Fruit fly (Drosophila melanogaster) whole organism, embryonic: Measurements from ENCODE around the gene Hrd3.

Experiments
- ATbp ChIP-seq: fragments of 200-800 bp; sonication (Bioruptor generic); optimal IDR thresholded peaks from 2 replicates; lab custom pipeline; 2017; ENCODE audit warnings: missing biosample characterization, mild to moderate bottlenecking, missing genetic modification characterization, missing genetic modification reagents
- Bdp1 ChIP-seq: fragments of 200-800 bp; sonication (Bioruptor generic); optimal IDR thresholded peaks from 3 replicates; lab custom pipeline; 2016; ENCODE audit warnings: missing biosample characterization, missing genetic modification characterization
- Blimp-1 ChIP-seq: fragments of 200-800 bp; sonication (Bioruptor generic); optimal IDR thresholded peaks from 3 replicates; lab custom pipeline; 2018; ENCODE audit warnings: missing biosample characterization, missing genetic modification characterization, mild to moderate bottlenecking, moderate library complexity, missing genetic modification reagents
- CG11398 ChIP-seq: fragments of 200-800 bp; sonication (Bioruptor generic); optimal IDR thresholded peaks from 2 replicates; lab custom pipeline; 2016; ENCODE audit warnings: missing biosample characterization, missing genetic modification characterization
- CG12219 ChIP-seq: fragments of 200-800 bp; sonication (Bioruptor generic); optimal IDR thresholded peaks from 3 replicates; lab custom pipeline; 2018; ENCODE audit warnings: missing biosample characterization, mild to moderate bottlenecking, missing genetic modification characterization
- CG14710 ChIP-seq: fragments of 200-800 bp; sonication (Bioruptor generic); optimal IDR thresholded peaks from 3 replicates; lab custom pipeline; 2019; ENCODE audit warnings: missing biosample characterization, mild to moderate bottlenecking, missing genetic modification characterization, moderate library complexity
- CG18599 ChIP-seq: fragments of 200-800 bp; sonication (Bioruptor generic); optimal IDR thresholded peaks from 3 replicates; lab custom pipeline; 2017; ENCODE audit warnings: missing biosample characterization, missing genetic modification characterization, mild to moderate bottlenecking, moderate library complexity, missing genetic modification reagents
- CG2129 ChIP-seq: fragments of 200-800 bp; sonication (Bioruptor generic); IDR thresholded peaks from 2 replicates; pipeline ENCODE4 v1.3.6; 2022; ENCODE audit warnings: missing biosample characterization, missing genetic modification characterization; ENCODE audit not compliant: partially characterized antibody
- CG2678 ChIP-seq: fragments of 200-800 bp; sonication (Bioruptor generic); optimal IDR thresholded peaks from 3 replicates; lab custom pipeline; 2019; ENCODE audit warnings: missing biosample characterization, mild to moderate bottlenecking, missing genetic modification characterization, moderate library complexity
- CG3163 ChIP-seq: fragments of 200-800 bp; sonication (Bioruptor generic); optimal IDR thresholded peaks from 3 replicates; lab custom pipeline; 2016; ENCODE audit warnings: missing biosample characterization, missing genetic modification characterization
- CG33557 ChIP-seq: fragments of 200-800 bp; sonication (Bioruptor generic); optimal IDR thresholded peaks from 2 replicates; lab custom pipeline; 2019; ENCODE audit warnings: missing biosample characterization, mild to moderate bottlenecking, missing genetic modification characterization, moderate library complexity
- CG34224 ChIP-seq: fragments of 200-800 bp; sonication (Bioruptor generic); IDR thresholded peaks from 3 replicates; pipeline ENCODE4 v1.3.6; 2022; ENCODE audit warnings: missing biosample characterization, missing genetic modification characterization; ENCODE audit not compliant: partially characterized antibody
- CG6254 ChIP-seq: fragments of 200-800 bp; sonication (Bioruptor generic); optimal IDR thresholded peaks from 3 replicates; lab custom pipeline; 2017; ENCODE audit warnings: mild to moderate bottlenecking, missing biosample characterization, missing genetic modification reagents, missing genetic modification characterization
- CG7372 ChIP-seq: fragments of 200-800 bp; sonication (Bioruptor generic); IDR thresholded peaks from 2 replicates; pipeline ENCODE4 v1.3.6; 2022; ENCODE audit warnings: missing biosample characterization, missing genetic modification characterization
- CG7556 ChIP-seq: fragments of 200-800 bp; sonication (Bioruptor generic); optimal IDR thresholded peaks from 2 replicates; lab custom pipeline; 2017; ENCODE audit warnings: missing biosample characterization, mild to moderate bottlenecking, missing genetic modification characterization
- CG7839 ChIP-seq: fragments of 200-800 bp; sonication (Bioruptor generic); optimal IDR thresholded peaks from 3 replicates; lab custom pipeline; 2018; ENCODE audit warnings: missing biosample characterization, mild to moderate bottlenecking, missing genetic modification characterization, moderate library complexity
- CkIIα-i1 ChIP-seq: fragments of 200-800 bp; sonication (Bioruptor generic); IDR thresholded peaks from 2 replicates; pipeline ENCODE4 v1.3.6; 2022; ENCODE audit warnings: missing biosample characterization, missing genetic modification characterization
- CrebB ChIP-seq: fragments of 200-800 bp; sonication (Bioruptor generic); optimal IDR thresholded peaks from 3 replicates; lab custom pipeline; 2018; ENCODE audit warnings: missing biosample characterization, mild to moderate bottlenecking, missing genetic modification characterization
- ERR ChIP-seq: fragments of 200-800 bp; sonication (Bioruptor generic); optimal IDR thresholded peaks from 2 replicates; lab custom pipeline; 2016; ENCODE audit warnings: missing biosample characterization, missing genetic modification characterization
- Gsc ChIP-seq: fragments of 200-800 bp; sonication (Bioruptor generic); IDR thresholded peaks from 2 replicates; pipeline ENCODE4 v1.3.6; 2022; ENCODE audit warnings: missing biosample characterization, missing genetic modification characterization
- Hand ChIP-seq: fragments of 200-800 bp; sonication (Bioruptor generic); optimal IDR thresholded peaks from 2 replicates; lab custom pipeline; 2017; ENCODE audit warnings: mild to moderate bottlenecking, missing biosample characterization, missing genetic modification reagents, missing genetic modification characterization
- Hey ChIP-seq: fragments of 200-800 bp; sonication (Bioruptor generic); optimal IDR thresholded peaks from 3 replicates; lab custom pipeline; 2018; ENCODE audit warnings: missing biosample characterization, mild to moderate bottlenecking, missing genetic modification characterization
- Hr39 ChIP-seq: fragments of >200 bp; optimal IDR thresholded peaks from 2 replicates; lab custom pipeline; 2017
- Kr ChIP-seq: fragments of 200-800 bp; sonication (Bioruptor generic); optimal IDR thresholded peaks from 2 replicates; lab custom pipeline; 2017; ENCODE audit warnings: missing biosample characterization, mild to moderate bottlenecking, missing genetic modification characterization
- NC2β ChIP-seq: fragments of 200-800 bp; sonication (Bioruptor generic); optimal IDR thresholded peaks from 2 replicates; lab custom pipeline; 2016; ENCODE audit warnings: missing biosample characterization, missing genetic modification characterization
- Ravus ChIP-seq: fragments of 200-800 bp; sonication (Bioruptor generic); IDR thresholded peaks from 2 replicates; pipeline ENCODE4 v1.3.6; 2022; ENCODE audit warnings: missing biosample characterization, missing genetic modification characterization
- Scr ChIP-seq: fragments of 200-800 bp; sonication (Bioruptor generic); IDR thresholded peaks from 2 replicates; pipeline ENCODE4 v1.3.6; 2022; ENCODE audit warnings: missing biosample characterization, missing genetic modification characterization; ENCODE audit not compliant: partially characterized antibody
- Sry-δ ChIP-seq: fragments of 200-800 bp; sonication (Bioruptor generic); optimal IDR thresholded peaks from 2 replicates; lab custom pipeline; 2016; ENCODE audit warnings: missing biosample characterization, missing genetic modification characterization
- Stat92E ChIP-seq, 3 experiments: fragments of >200 bp in 2 of 3; fragments of 200-800 bp in 1 of 3; sonication (Bioruptor generic) in 1 of 3; optimal IDR thresholded peaks; 2 replicates each; lab custom pipeline; 2017 to 2019; ENCODE audit warnings: missing biosample characterization in 3 of 3, missing genetic modification characterization in 3 of 3, mild to moderate bottlenecking in 1 of 3, moderate library complexity in 1 of 3
- cato ChIP-seq: fragments of 200-800 bp; sonication (Bioruptor generic); optimal IDR thresholded peaks from 2 replicates; lab custom pipeline; 2016; ENCODE audit warnings: missing biosample characterization, missing genetic modification characterization, borderline replicate concordance
- crc ChIP-seq: fragments of 200-800 bp; sonication (Bioruptor generic); optimal IDR thresholded peaks from 2 replicates; lab custom pipeline; 2016; ENCODE audit warnings: missing biosample characterization, missing genetic modification characterization
- dysf ChIP-seq: fragments of 200-800 bp; sonication (Bioruptor generic); IDR thresholded peaks from 3 replicates; pipeline ENCODE4 v1.3.6; 2022; ENCODE audit warnings: missing biosample characterization, missing genetic modification characterization
- fd3F ChIP-seq: fragments of 200-800 bp; sonication (Bioruptor generic); optimal IDR thresholded peaks from 2 replicates; lab custom pipeline; 2018; ENCODE audit warnings: missing biosample characterization, mild to moderate bottlenecking, missing genetic modification characterization, moderate library complexity
- gem ChIP-seq: fragments of 200-800 bp; sonication (Bioruptor generic); optimal IDR thresholded peaks from 2 replicates; lab custom pipeline; 2019; ENCODE audit warnings: missing biosample characterization, mild to moderate bottlenecking, missing genetic modification characterization, moderate library complexity
- gro ChIP-seq: fragments of 200-800 bp; sonication (Bioruptor generic); optimal IDR thresholded peaks from 2 replicates; lab custom pipeline; 2016; ENCODE audit warnings: missing biosample characterization, missing genetic modification characterization
- hth ChIP-seq: fragments of >200 bp; optimal IDR thresholded peaks from 2 replicates; lab custom pipeline; 2017; ENCODE audit warnings: inconsistent platforms
- nau ChIP-seq: fragments of 200-800 bp; sonication (Bioruptor generic); optimal IDR thresholded peaks from 3 replicates; lab custom pipeline; 2017; ENCODE audit warnings: missing biosample characterization, mild to moderate bottlenecking, missing genetic modification characterization, missing genetic modification reagents
- org-1 ChIP-seq: fragments of 200-800 bp; sonication (Bioruptor generic); optimal IDR thresholded peaks from 2 replicates; lab custom pipeline; 2017; ENCODE audit warnings: missing biosample characterization, missing genetic modification characterization
- rib ChIP-seq: fragments of 200-800 bp; sonication (Bioruptor generic); IDR thresholded peaks from 2 replicates; pipeline ENCODE4 v1.3.6; 2022; ENCODE audit warnings: missing biosample characterization, missing genetic modification characterization
- salm ChIP-seq: fragments of 200-800 bp; sonication (Bioruptor generic); optimal IDR thresholded peaks from 2 replicates; lab custom pipeline; 2018; ENCODE audit warnings: missing biosample characterization, mild to moderate bottlenecking, missing genetic modification characterization
- schlank ChIP-seq: fragments of 200-800 bp; sonication (Bioruptor generic); optimal IDR thresholded peaks from 2 replicates; lab custom pipeline; 2018; ENCODE audit warnings: missing biosample characterization, mild to moderate bottlenecking, missing genetic modification characterization
- scrt ChIP-seq: fragments of 200-800 bp; sonication (Bioruptor generic); optimal IDR thresholded peaks from 2 replicates; lab custom pipeline; 2018; ENCODE audit warnings: missing biosample characterization, mild to moderate bottlenecking, missing genetic modification characterization, moderate library complexity
- slp2 ChIP-seq: fragments of 200-800 bp; sonication (Bioruptor generic); optimal IDR thresholded peaks from 2 replicates; lab custom pipeline; 2016; ENCODE audit warnings: missing biosample characterization, missing genetic modification characterization
- so ChIP-seq: fragments of 200-800 bp; sonication (Bioruptor generic); IDR thresholded peaks from 3 replicates; pipeline ENCODE4 v1.3.6; 2022; ENCODE audit warnings: missing biosample characterization, missing genetic modification characterization
- stwl ChIP-seq: fragments of 200-800 bp; sonication (Bioruptor generic); optimal IDR thresholded peaks from 3 replicates; lab custom pipeline; 2018; ENCODE audit warnings: missing biosample characterization, mild to moderate bottlenecking, missing genetic modification characterization, moderate library complexity
- sug ChIP-seq: fragments of 200-800 bp; optimal IDR thresholded peaks from 2 replicates; lab custom pipeline; 2019; ENCODE audit warnings: missing biosample characterization, mild to moderate bottlenecking, missing genetic modification characterization, moderate library complexity
- tup ChIP-seq: fragments of 200-800 bp; sonication (Bioruptor generic); optimal IDR thresholded peaks from 2 replicates; lab custom pipeline; 2016; ENCODE audit warnings: missing biosample characterization, mild to moderate bottlenecking, missing genetic modification characterization, moderate library complexity
- wek ChIP-seq: fragments of 200-800 bp; sonication (Bioruptor generic); optimal IDR thresholded peaks from 3 replicates; lab custom pipeline; 2018; ENCODE audit warnings: missing biosample characterization, mild to moderate bottlenecking, missing genetic modification characterization, moderate library complexity
- zen2 ChIP-seq: fragments of 200-800 bp; sonication (Bioruptor generic); IDR thresholded peaks from 3 replicates; pipeline ENCODE4 v1.3.6; 2022; ENCODE audit warnings: missing biosample characterization, missing genetic modification characterization; ENCODE audit not compliant: partially characterized antibody
- zfh2 ChIP-seq: fragments of 200-800 bp; sonication (Bioruptor generic); optimal IDR thresholded peaks from 2 replicates; lab custom pipeline; 2016; ENCODE audit warnings: missing biosample characterization, missing genetic modification characterization

Hrd3 gene

DNA sequence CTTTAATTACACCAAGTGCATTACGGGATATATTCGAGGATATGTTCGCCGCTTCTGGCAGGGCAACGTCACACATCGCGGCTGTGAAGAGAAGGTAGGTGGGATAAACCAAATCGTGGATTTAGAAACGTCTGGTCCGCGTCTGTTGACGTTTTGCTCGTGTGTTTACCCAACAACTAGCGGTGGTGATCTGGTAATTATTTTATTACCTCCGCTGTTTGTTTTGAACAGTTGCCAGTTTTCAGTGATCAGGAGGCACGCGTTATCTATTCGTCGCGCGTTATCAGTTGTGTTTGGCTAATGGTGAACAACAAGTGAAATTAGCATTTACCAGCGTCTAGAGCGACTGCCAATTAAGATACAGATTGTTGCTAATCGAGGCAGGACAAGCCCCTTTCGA lies 29.3 kb downstream of the Hrd3 start (continued):
- TF ChIP-seq CG33557 (GFP tag; lab: Kevin White, UChicago) (no peak), hth (lab: Kevin White, UChicago) (no peak), Stat92E (GFP tag; optimal IDR thresholded peaks at IDR 0.05; lab: Kevin White, UChicago) (no peak), Bdp1 (GFP tag; lab: Kevin White, UChicago) (peak; percentile 16), CG34224 (GFP tag; lab: Robert Waterston, UW) (no peak), CkIIα-i1 (GFP tag; lab: Robert Waterston, UW) (no peak), gem (peak; percentile 9), CrebB (tag; lab: Kevin White, UChicago) (peak; percentile 66), so (GFP tag; lab: Robert Waterston, UW) (peak; percentile 40; the same call in 1 of the 3 replicates), ERR (GFP tag; lab: Kevin White, UChicago) (peak; percentile 7), CG3163 (GFP tag; lab: Kevin White, UChicago) (no peak), CG2129 (GFP tag; lab: Robert Waterston, UW) (no peak), dysf (GFP tag; lab: Robert Waterston, UW) (no peak), Blimp-1 (GFP tag; lab: Kevin White, UChicago) (peak; percentile 14), ATbp (GFP tag; lab: Kevin White, UChicago) (peak; percentile 54), Scr (GFP tag; lab: Robert Waterston, UW) (no peak), CG11398 (peak; percentile 29), CG7372 (no peak), rib (GFP tag; lab: Robert Waterston, UW) (peak; percentile 68; the same call in 1 of the 2 replicates), stwl (tag; lab: Kevin White, UChicago) (no peak), Hand (GFP tag; lab: Kevin White, UChicago) (peak; percentile 42), CG12219 (GFP tag; lab: Kevin White, UChicago) (peak; percentile 45), zfh2 (GFP tag; lab: Kevin White, UChicago) (no peak), Ravus (no peak), CG18599 (GFP tag; lab: Kevin White, UChicago) (peak; percentile 86), CG7839 (tag; lab: Kevin White, UChicago) (no peak), Sry-δ (GFP tag; lab: Kevin White, UChicago) (no peak), zen2 (no peak), gro (GFP tag; lab: Kevin White, UChicago) (peak; percentile 47), sug (tag; lab: Kevin White, UChicago) (peak; percentile 64), scrt (peak; percentile 46), slp2 (no peak), crc (GFP tag; lab: Kevin White, UChicago) (no peak), Kr (GFP tag; lab: Kevin White, UChicago) (no peak), nau (GFP tag; lab: Kevin White, UChicago) (peak; percentile 38), salm (tag; lab: Kevin White, UChicago) (no peak), NC2β (no peak), Hr39 (no peak), Hey (tag; lab: Kevin White, UChicago) (peak; percentile 57), tup (GFP tag; lab: Kevin White, UChicago) (peak; percentile 40), schlank (peak; percentile 75), org-1 (GFP tag; lab: Kevin White, UChicago) (peak; percentile 34), CG2678 (tag; lab: Kevin White, UChicago) (peak; percentile 67), fd3F (GFP tag; lab: Kevin White, UChicago) (peak; percentile 13), CG6254 (GFP tag; lab: Kevin White, UChicago) (no peak), wek (GFP tag; lab: Kevin White, UChicago) (peak; percentile 62), CG14710 (tag; lab: Kevin White, UChicago) (no peak), cato (GFP tag; lab: Kevin White, UChicago) (no peak), Gsc (GFP tag; lab: Robert Waterston, UW) (no peak), CG7556 (GFP tag; lab: Kevin White, UChicago) (no peak)
